Worm (Caenorhabditis elegans): ENCODE measurements around the gene K04B12.2.

K04B12.2 gene

ce11 chrII:14433712-14434352, 3.9 kb downstream of the K04B12.2 start:
- no peak for TF ChIP-seq sdz-12 (GFP tag; optimal IDR thresholded peaks at IDR 0.05)
- TF ChIP-seq zip-11 (GFP tag; IDR thresholded peaks at IDR 0.05) = no peak
- no peak for TF ChIP-seq lsy-2 (tag; optimal IDR thresholded peaks at IDR 0.05)
- no peak for TF ChIP-seq ceh-28 (tag; optimal IDR thresholded peaks at IDR 0.05)
- peak in 1 of 2 experiments; percentile 91 for TF ChIP-seq unc-62 (GFP tag; optimal IDR thresholded peaks at IDR 0.05 in 1 of 2)
- TF ChIP-seq unc-62 (tag; optimal IDR thresholded peaks at IDR 0.05) = no peak
- TF ChIP-seq nhr-10 (tag; optimal IDR thresholded peaks at IDR 0.05) = no peak
- TF ChIP-seq spr-3 (GFP tag; optimal IDR thresholded peaks at IDR 0.05) = no peak
- no peak for TF ChIP-seq daf-19 (GFP tag; conservative IDR thresholded peaks at IDR 0.05)
- no peak for TF ChIP-seq lin-38 (GFP tag; IDR thresholded peaks at IDR 0.05)

- no peak for TF ChIP-seq Y5F2A.4 (GFP tag; optimal IDR thresholded peaks at IDR 0.05)
These were observed 5.7 kb downstream of the K04B12.2 start for ce11 chrII:14432100-14432499.

- TF ChIP-seq mep-1 (tag; optimal IDR thresholded peaks at IDR 0.05) = no peak
- TF ChIP-seq duxl-1 (tag; optimal IDR thresholded peaks at IDR 0.05; ENCODE audit: poor library complexity) = no peak
- no peak for TF ChIP-seq daf-16 (GFP tag; optimal IDR thresholded peaks at IDR 0.05)
- no peak for TF ChIP-seq daf-16 (tag; optimal IDR thresholded peaks at IDR 0.05)
- TF ChIP-seq madf-5 (GFP tag; IDR thresholded peaks at IDR 0.05) = no peak
- no peak for TF ChIP-seq nhr-28 (tag; optimal IDR thresholded peaks at IDR 0.05)
These were observed 8.9 kb downstream of the K04B12.2 start for ce11 chrII:14428834-14429233.

- TF ChIP-seq T20F7.1 (GFP tag; optimal IDR thresholded peaks at IDR 0.05) = no peak
- TF ChIP-seq vab-7 (GFP tag; IDR thresholded peaks at IDR 0.05) = no peak
- TF ChIP-seq aha-1 (tag) = peak; percentile 36
- TF ChIP-seq zip-2 (tag; optimal IDR thresholded peaks at IDR 0.05) = no peak
These were observed 10.1 kb downstream of the K04B12.2 start for ce11 chrII:14427714-14428113.

- no peak for TF ChIP-seq daf-19 (GFP tag; conservative IDR thresholded peaks at IDR 0.05)
- TF ChIP-seq Y48G9A.11 (GFP tag; IDR thresholded peaks at IDR 0.05) = no peak
- TF ChIP-seq zfp-3 (GFP tag; conservative IDR thresholded peaks at IDR 0.05) = no peak
- TF ChIP-seq D1046.2 (GFP tag; IDR thresholded peaks at IDR 0.05) = no peak
- no peak for TF ChIP-seq dmd-6 (GFP tag; IDR thresholded peaks at IDR 0.05)
- TF ChIP-seq pqm-1 (tag; optimal IDR thresholded peaks at IDR 0.05) = no peak
- no peak for TF ChIP-seq lin-1 (GFP tag; IDR thresholded peaks at IDR 0.05)
- no peak for TF ChIP-seq cey-2 (tag; optimal IDR thresholded peaks at IDR 0.05; ENCODE audit: borderline replicate concordance, insufficient read depth)
- no peak for TF ChIP-seq tag-97 (GFP tag; IDR thresholded peaks at IDR 0.05)
- TF ChIP-seq madf-9 (GFP tag; conservative IDR thresholded peaks at IDR 0.05) = no peak
- no peak for TF ChIP-seq zip-2 (tag; optimal IDR thresholded peaks at IDR 0.05)
- no peak for TF ChIP-seq nhr-111 (GFP tag; optimal IDR thresholded peaks at IDR 0.05)
- no peak for TF ChIP-seq nhr-102 (tag; optimal IDR thresholded peaks at IDR 0.05)
- TF ChIP-seq lin-38 (GFP tag; IDR thresholded peaks at IDR 0.05) = no peak
- TF ChIP-seq sdz-12 (GFP tag; optimal IDR thresholded peaks at IDR 0.05) = no peak
- TF ChIP-seq snpc-4 (tag; optimal IDR thresholded peaks at IDR 0.05) = no peak
- no peak for TF ChIP-seq unc-39 (tag; optimal IDR thresholded peaks at IDR 0.05)
- no peak for TF ChIP-seq ceh-82 (tag; optimal IDR thresholded peaks at IDR 0.05)
- no peak for TF ChIP-seq aly-2 (tag; optimal IDR thresholded peaks at IDR 0.05)
- TF ChIP-seq mxl-3 (GFP tag; optimal IDR thresholded peaks at IDR 0.05) = no peak
These were observed 13.0 kb downstream of the K04B12.2 start, which contains the start of gene plx-2 for ce11 chrII:14424791-14425190. Gene plx-2 (minus strand): TSS chrII:14424891.
